Fruit fly (Drosophila melanogaster) whole organism, embryonic: ENCODE measurements around the gene Atg5.

Experiments used
- Blimp-1 ChIP-seq: fragments of 200-800 bp; sonication (Bioruptor generic); optimal IDR thresholded peaks from 3 replicates; lab custom pipeline; 2018; ENCODE audit warnings: missing biosample characterization, missing genetic modification characterization, mild to moderate bottlenecking, moderate library complexity, missing genetic modification reagents
- CG10209 ChIP-seq: fragments of 200-800 bp; sonication (Bioruptor generic); optimal IDR thresholded peaks from 3 replicates; lab custom pipeline; 2017; ENCODE audit warnings: missing biosample characterization, mild to moderate bottlenecking, missing genetic modification characterization, missing genetic modification reagents
- CG1024 ChIP-seq: fragments of 200-800 bp; sonication (Bioruptor generic); IDR thresholded peaks from 2 replicates; pipeline ENCODE4 v1.3.6; 2022; ENCODE audit warnings: missing biosample characterization, missing genetic modification characterization
- CG10321 ChIP-seq: fragments of 200-800 bp; sonication (Bioruptor generic); IDR thresholded peaks from 2 replicates; pipeline ENCODE4 v1.3.6; 2022; ENCODE audit warnings: missing biosample characterization, missing genetic modification characterization
- CG10366 ChIP-seq: fragments of 200-800 bp; sonication (Bioruptor generic); IDR thresholded peaks from 2 replicates; pipeline ENCODE4 v1.3.6; 2022; ENCODE audit warnings: missing biosample characterization, missing genetic modification characterization
- CG12219 ChIP-seq: fragments of 200-800 bp; sonication (Bioruptor generic); optimal IDR thresholded peaks from 3 replicates; lab custom pipeline; 2018; ENCODE audit warnings: missing biosample characterization, mild to moderate bottlenecking, missing genetic modification characterization
- CG12744 ChIP-seq: fragments of 200-800 bp; sonication (Bioruptor generic); optimal IDR thresholded peaks from 2 replicates; lab custom pipeline; 2016; ENCODE audit warnings: missing biosample characterization, missing genetic modification characterization
- CG13123 ChIP-seq: fragments of 200-800 bp; sonication (Bioruptor generic); optimal IDR thresholded peaks from 2 replicates; lab custom pipeline; 2016; ENCODE audit warnings: missing biosample characterization, missing genetic modification characterization
- CG13624 ChIP-seq: fragments of 200-800 bp; sonication (Bioruptor generic); optimal IDR thresholded peaks from 2 replicates; lab custom pipeline; 2016; ENCODE audit warnings: missing biosample characterization, missing genetic modification characterization
- CG14441 ChIP-seq: fragments of 200-800 bp; sonication (Bioruptor generic); IDR thresholded peaks from 2 replicates; pipeline ENCODE4 v1.3.6; 2022; ENCODE audit warnings: missing biosample characterization, missing genetic modification characterization
- CG15073 ChIP-seq: fragments of 200-800 bp; sonication (Bioruptor generic); optimal IDR thresholded peaks from 2 replicates; lab custom pipeline; 2016; ENCODE audit warnings: missing biosample characterization, missing genetic modification characterization
- CG15514 ChIP-seq: fragments of 200-800 bp; sonication (Bioruptor generic); optimal IDR thresholded peaks from 3 replicates; lab custom pipeline; 2017; ENCODE audit warnings: missing biosample characterization, missing genetic modification characterization, mild to moderate bottlenecking, moderate library complexity, missing genetic modification reagents
- CG17359 ChIP-seq: fragments of 200-800 bp; sonication (Bioruptor generic); optimal IDR thresholded peaks from 3 replicates; lab custom pipeline; 2018; ENCODE audit warnings: missing biosample characterization, mild to moderate bottlenecking, missing genetic modification characterization, moderate library complexity
- CG18619 ChIP-seq: fragments of 200-800 bp; sonication (Bioruptor generic); optimal IDR thresholded peaks from 3 replicates; lab custom pipeline; 2017; ENCODE audit warnings: missing biosample characterization, mild to moderate bottlenecking, missing genetic modification characterization
- CG18764 ChIP-seq: fragments of 200-800 bp; sonication (Bioruptor generic); optimal IDR thresholded peaks from 3 replicates; lab custom pipeline; 2016; ENCODE audit warnings: missing biosample characterization, missing genetic modification characterization
- CG3065 ChIP-seq: fragments of 200-800 bp; sonication (Bioruptor generic); optimal IDR thresholded peaks from 2 replicates; lab custom pipeline; 2016; ENCODE audit warnings: missing biosample characterization, missing genetic modification characterization
- CG3847 ChIP-seq: fragments of 200-800 bp; sonication (Bioruptor generic); IDR thresholded peaks from 2 replicates; pipeline ENCODE4 v1.3.6; 2022; ENCODE audit warnings: missing biosample characterization, missing genetic modification characterization
- CG3995 ChIP-seq: fragments of 200-800 bp; sonication (Bioruptor generic); optimal IDR thresholded peaks from 3 replicates; lab custom pipeline; 2016; ENCODE audit warnings: missing biosample characterization, missing genetic modification characterization
- CG4360 ChIP-seq: fragments of 200-800 bp; sonication (Bioruptor generic); IDR thresholded peaks from 2 replicates; pipeline ENCODE4 v1.3.6; 2022; ENCODE audit warnings: missing biosample characterization, missing genetic modification characterization
- CG4707 ChIP-seq: fragments of 200-800 bp; sonication (Bioruptor generic); optimal IDR thresholded peaks from 2 replicates; lab custom pipeline; 2018; ENCODE audit warnings: missing biosample characterization, mild to moderate bottlenecking, missing genetic modification characterization, moderate library complexity
- CG6175 ChIP-seq: fragments of 200-800 bp; sonication (Bioruptor generic); IDR thresholded peaks from 3 replicates; pipeline ENCODE4 v1.3.6; 2022; ENCODE audit warnings: missing biosample characterization, missing genetic modification characterization
- CG6683 ChIP-seq: fragments of 200-800 bp; sonication (Bioruptor generic); optimal IDR thresholded peaks from 2 replicates; lab custom pipeline; 2017; ENCODE audit warnings: missing biosample characterization, mild to moderate bottlenecking, missing genetic modification characterization, missing genetic modification reagents
- CG8281 ChIP-seq: fragments of 200-800 bp; sonication (Bioruptor generic); optimal IDR thresholded peaks from 2 replicates; lab custom pipeline; 2018; ENCODE audit warnings: missing biosample characterization, mild to moderate bottlenecking, missing genetic modification characterization, moderate library complexity
- CG8388 ChIP-seq: fragments of 200-800 bp; sonication (Bioruptor generic); optimal IDR thresholded peaks from 2 replicates; lab custom pipeline; 2019; ENCODE audit warnings: missing biosample characterization, mild to moderate bottlenecking, missing genetic modification characterization, moderate library complexity
- GATAe ChIP-seq: fragments of 200-800 bp; sonication (Bioruptor generic); conservative IDR thresholded peaks from 2 replicates; pipeline ENCODE4 v1.3.6; 2022; ENCODE audit warnings: missing biosample characterization, missing genetic modification characterization
- H2.0 ChIP-seq: fragments of 200-800 bp; sonication (Bioruptor generic); IDR thresholded peaks from 2 replicates; pipeline ENCODE4 v1.3.6; 2022; ENCODE audit warnings: missing biosample characterization, missing genetic modification characterization
- Hmx ChIP-seq: fragments of 200-800 bp; sonication (Bioruptor generic); optimal IDR thresholded peaks from 2 replicates; lab custom pipeline; 2016; ENCODE audit warnings: missing biosample characterization, missing genetic modification characterization
- Hr51 ChIP-seq, 2 experiments: fragments of 200-800 bp; sonication (Bioruptor generic); optimal IDR thresholded peaks; 2 replicates in 1 of 2; 3 replicates in 1 of 2; lab custom pipeline; 2016 to 2018; ENCODE audit warnings: missing biosample characterization in 2 of 2, missing genetic modification characterization in 2 of 2, mild to moderate bottlenecking in 1 of 2, moderate library complexity in 1 of 2
- Lim3 ChIP-seq: fragments of 200-800 bp; sonication (Bioruptor generic); IDR thresholded peaks from 2 replicates; pipeline ENCODE4 v1.3.6; 2022; ENCODE audit warnings: missing biosample characterization, missing genetic modification characterization
- MESR4 ChIP-seq: fragments of 200-800 bp; sonication (Bioruptor generic); optimal IDR thresholded peaks from 2 replicates; lab custom pipeline; 2018; ENCODE audit warnings: missing biosample characterization, mild to moderate bottlenecking, missing genetic modification characterization, moderate library complexity
- MTF-1 ChIP-seq: fragments of 200-800 bp; sonication (Bioruptor generic); optimal IDR thresholded peaks from 2 replicates; lab custom pipeline; 2018; ENCODE audit warnings: missing biosample characterization, mild to moderate bottlenecking, missing genetic modification characterization, borderline replicate concordance
- Mes4 ChIP-seq: fragments of 200-800 bp; sonication (Bioruptor generic); optimal IDR thresholded peaks from 2 replicates; lab custom pipeline; 2016; ENCODE audit warnings: missing biosample characterization, missing genetic modification characterization
- Myb ChIP-seq: fragments of 200-800 bp; sonication (Bioruptor generic); optimal IDR thresholded peaks from 2 replicates; lab custom pipeline; 2016; ENCODE audit warnings: missing biosample characterization, missing genetic modification characterization
- NFAT ChIP-seq: fragments of 200-800 bp; sonication (Bioruptor generic); IDR thresholded peaks from 2 replicates; pipeline ENCODE4 v1.3.6; 2022; ENCODE audit warnings: missing biosample characterization, missing genetic modification characterization
- PHDP ChIP-seq: fragments of 200-800 bp; sonication (Bioruptor generic); optimal IDR thresholded peaks from 3 replicates; lab custom pipeline; 2018; ENCODE audit warnings: missing biosample characterization, mild to moderate bottlenecking, missing genetic modification characterization, moderate library complexity
- Ptx1 ChIP-seq: fragments of 200-800 bp; sonication (Bioruptor generic); IDR thresholded peaks from 2 replicates; pipeline ENCODE4 v1.3.6; 2022; ENCODE audit warnings: missing biosample characterization, missing genetic modification characterization
- Xbp1 ChIP-seq: fragments of 200-800 bp; sonication (Bioruptor generic); optimal IDR thresholded peaks from 3 replicates; lab custom pipeline; 2016; ENCODE audit warnings: missing biosample characterization, mild to moderate bottlenecking, missing genetic modification characterization
- Xrp1 ChIP-seq: fragments of 200-800 bp; sonication (Bioruptor generic); IDR thresholded peaks from 2 replicates; pipeline ENCODE4 v1.3.6; 2022; ENCODE audit warnings: missing biosample characterization, missing genetic modification characterization
- chm ChIP-seq: fragments of 200-800 bp; sonication (Bioruptor generic); IDR thresholded peaks from 2 replicates; pipeline ENCODE4 v1.3.6; 2022; ENCODE audit warnings: missing biosample characterization, missing genetic modification characterization
- eve ChIP-seq, 2 experiments: fragments of >200 bp; optimal IDR thresholded peaks; 2 replicates each; lab custom pipeline; 2017; ENCODE audit warnings: missing biosample characterization in 2 of 2, missing genetic modification characterization in 2 of 2
- grn ChIP-seq: fragments of 200-800 bp; sonication (Bioruptor generic); optimal IDR thresholded peaks from 3 replicates; lab custom pipeline; 2017; ENCODE audit warnings: missing biosample characterization, missing genetic modification characterization
- gt ChIP-seq: fragments of 200-800 bp; sonication (Bioruptor generic); IDR thresholded peaks from 2 replicates; pipeline ENCODE4 v1.3.6; 2022; ENCODE audit warnings: missing biosample characterization, missing genetic modification characterization
- knrl ChIP-seq: fragments of 200-800 bp; sonication (Bioruptor generic); IDR thresholded peaks from 3 replicates; pipeline ENCODE4 v1.3.6; 2022; ENCODE audit warnings: missing biosample characterization, missing genetic modification characterization; ENCODE audit not compliant: partially characterized antibody
- lab ChIP-seq: fragments of 200-800 bp; sonication (Bioruptor generic); optimal IDR thresholded peaks from 3 replicates; lab custom pipeline; 2017; ENCODE audit warnings: missing biosample characterization, missing genetic modification characterization, mild to moderate bottlenecking, moderate library complexity, missing genetic modification reagents
- onecut ChIP-seq: fragments of 200-800 bp; sonication (Bioruptor generic); IDR thresholded peaks from 2 replicates; pipeline ENCODE4 v1.3.6; 2022; ENCODE audit warnings: missing biosample characterization, missing genetic modification characterization
- org-1 ChIP-seq: fragments of 200-800 bp; sonication (Bioruptor generic); optimal IDR thresholded peaks from 2 replicates; lab custom pipeline; 2017; ENCODE audit warnings: missing biosample characterization, missing genetic modification characterization
- pnt ChIP-seq: fragments of 200-800 bp; sonication (Bioruptor generic); optimal IDR thresholded peaks from 3 replicates; lab custom pipeline; 2016; ENCODE audit warnings: missing biosample characterization, missing genetic modification characterization
- pros ChIP-seq: fragments of 200-800 bp; sonication (Bioruptor generic); optimal IDR thresholded peaks from 3 replicates; lab custom pipeline; 2019; ENCODE audit warnings: missing biosample characterization, mild to moderate bottlenecking, missing genetic modification characterization, moderate library complexity
- psq ChIP-seq: fragments of 200-800 bp; sonication (Bioruptor generic); optimal IDR thresholded peaks from 2 replicates; lab custom pipeline; 2017; ENCODE audit warnings: missing biosample characterization, missing genetic modification characterization
- repo ChIP-seq: fragments of 200-800 bp; sonication (Bioruptor generic); optimal IDR thresholded peaks from 2 replicates; lab custom pipeline; 2016; ENCODE audit warnings: missing biosample characterization, missing genetic modification characterization

Gene Atg5

dm6 chrX:7319053-7319702 lies 4.4 kb downstream of the Atg5 start (continued):
- TF ChIP-seq CG6175 (no peak), CG12744 (GFP tag; lab: Kevin White, UChicago) (no peak), Mes4 (GFP tag; lab: Kevin White, UChicago) (peak; percentile 54), pnt (GFP tag; lab: Kevin White, UChicago) (peak; percentile 69), Ptx1 (GFP tag; lab: Robert Waterston, UW) (peak; percentile 56), CG18764 (GFP tag; lab: Kevin White, UChicago) (peak; percentile 45), repo (GFP tag; lab: Kevin White, UChicago) (peak; percentile 31), knrl (GFP tag; lab: Robert Waterston, UW) (no peak), H2.0 (GFP tag; lab: Robert Waterston, UW) (peak; percentile 42), CG1024 (GFP tag; lab: Robert Waterston, UW) (no peak), Hmx (GFP tag; lab: Kevin White, UChicago) (no peak), pros (peak; percentile 76), CG3995 (GFP tag; lab: Kevin White, UChicago) (no peak), eve (GFP tag; optimal IDR thresholded peaks at IDR 0.05; lab: Kevin White, UChicago) (peak; percentile 33 to 82), CG8388 (peak; percentile 90), Xrp1 (GFP tag; lab: Robert Waterston, UW) (peak; percentile 85), NFAT (GFP tag; lab: Robert Waterston, UW) (no peak), PHDP (peak; percentile 74), CG15073 (no peak), grn (GFP tag; lab: Kevin White, UChicago) (no peak), onecut (GFP tag; lab: Robert Waterston, UW) (peak; percentile 62), CG13624 (GFP tag; lab: Kevin White, UChicago) (peak; percentile 23), CG10209 (GFP tag; lab: Kevin White, UChicago) (peak; percentile 80), CG3847 (GFP tag; lab: Robert Waterston, UW) (no peak), CG4707 (GFP tag; lab: Kevin White, UChicago) (peak; percentile 24), psq (GFP tag; lab: Kevin White, UChicago) (no peak), gt (GFP tag; lab: Robert Waterston, UW) (peak; percentile 61; the same call in 1 of the 2 replicates), CG10366 (GFP tag; lab: Robert Waterston, UW) (peak; percentile 42; the same call in 1 of the 2 replicates), chm (GFP tag; lab: Robert Waterston, UW) (peak; percentile 64; the same call in 1 of the 2 replicates), CG17359 (tag; lab: Kevin White, UChicago) (peak; percentile 76), Hr51 (GFP tag; optimal IDR thresholded peaks at IDR 0.05; lab: Kevin White, UChicago) (peak; percentile 51 to 66), org-1 (GFP tag; lab: Kevin White, UChicago) (peak; percentile 64), Xbp1 (GFP tag; lab: Kevin White, UChicago) (peak; percentile 81), CG6683 (GFP tag; lab: Kevin White, UChicago) (no peak), CG13123 (GFP tag; lab: Kevin White, UChicago) (peak; percentile 41), Lim3 (no peak), MESR4 (no peak), CG12219 (peak; percentile 48), CG10321 (GFP tag; lab: Robert Waterston, UW) (no peak), CG18619 (peak; percentile 65), Myb (GFP tag; lab: Kevin White, UChicago) (no peak), Blimp-1 (GFP tag; lab: Kevin White, UChicago) (peak; percentile 87), CG8281 (tag; lab: Kevin White, UChicago) (peak; percentile 25), lab (GFP tag; lab: Kevin White, UChicago) (peak; percentile 53), MTF-1 (peak; percentile 56), CG15514 (GFP tag; lab: Kevin White, UChicago) (no peak), CG14441 (no peak), GATAe (GFP tag; lab: Robert Waterston, UW) (no peak), CG4360 (GFP tag; lab: Robert Waterston, UW) (peak; percentile 89), CG3065 (GFP tag; lab: Kevin White, UChicago) (peak; percentile 50)
